Worm (Caenorhabditis elegans) whole organism, early embryonic: ENCODE data around the gene str-55.

Source experiments
- B0310.2 ChIP-seq: sonication (generic microtip); optimal IDR thresholded peaks from 2 replicates; lab custom pipeline; 2016; ENCODE audit warnings: mild to moderate bottlenecking, missing genetic modification characterization, missing compliant biosample characterization
- F13C5.2 ChIP-seq: sonication (generic microtip); optimal IDR thresholded peaks from 2 replicates; lab custom pipeline; 2017; ENCODE audit warnings: mild to moderate bottlenecking, missing genetic modification characterization, inconsistent platforms, missing compliant biosample characterization
- aly-1 ChIP-seq: sonication (generic microtip); optimal IDR thresholded peaks from 2 replicates; lab custom pipeline; 2016; ENCODE audit warnings: missing genetic modification characterization, missing compliant biosample characterization
- ama-1 ChIP-seq: fragments of 150-350 bp; optimal IDR thresholded peaks from 2 replicates; lab custom pipeline; 2014
- ceh-36 ChIP-seq: sonication (generic microtip); optimal IDR thresholded peaks from 2 replicates; lab custom pipeline; 2016; ENCODE audit warnings: missing genetic modification characterization, inconsistent platforms, missing compliant biosample characterization
- ets-7 ChIP-seq: sonication (generic microtip); optimal IDR thresholded peaks from 2 replicates; lab custom pipeline; 2016; ENCODE audit warnings: missing genotype, missing genetic modification characterization, missing compliant biosample characterization
- flt-1 ChIP-seq: fragments of 200-800 bp; sonication (Bioruptor generic); IDR thresholded peaks from 2 replicates; pipeline ENCODE4 v1.3.6; 2022; ENCODE audit warnings: missing genetic modification characterization, missing compliant biosample characterization
- hmbx-1 ChIP-seq: sonication (generic microtip); optimal IDR thresholded peaks from 2 replicates; lab custom pipeline; 2016; ENCODE audit warnings: mild to moderate bottlenecking, missing genetic modification characterization, missing compliant biosample characterization
- pes-1 ChIP-seq: fragments of 200-800 bp; sonication (Bioruptor generic); IDR thresholded peaks from 2 replicates; pipeline ENCODE4 v1.3.6; 2022; ENCODE audit warnings: missing genetic modification reagents, missing genetic modification characterization, missing compliant biosample characterization
- scrt-1 ChIP-seq: fragments of 200-800 bp; sonication (Bioruptor generic); IDR thresholded peaks from 2 replicates; pipeline ENCODE4 v1.3.6; 2022; ENCODE audit warnings: missing genetic modification characterization, missing compliant biosample characterization
- sea-1 ChIP-seq: fragments of 200-800 bp; sonication (Bioruptor generic); conservative IDR thresholded peaks from 2 replicates; pipeline ENCODE4 v1.3.6; 2022; ENCODE audit warnings: missing genetic modification characterization, missing compliant biosample characterization
- tbx-11 ChIP-seq: fragments of 200-800 bp; sonication (Bioruptor generic); IDR thresholded peaks from 2 replicates; pipeline ENCODE4 v1.3.6; 2022; ENCODE audit warnings: missing genetic modification characterization, missing compliant biosample characterization
- tbx-37 ChIP-seq: fragments of 200-800 bp; sonication (Bioruptor generic); conservative IDR thresholded peaks from 2 replicates; pipeline ENCODE4 v1.3.6; 2022; ENCODE audit warnings: missing genetic modification reagents, missing genetic modification characterization, missing compliant biosample characterization
- tra-4 ChIP-seq: sonication (generic microtip); optimal IDR thresholded peaks from 2 replicates; lab custom pipeline; 2017; ENCODE audit warnings: missing genetic modification characterization, missing compliant biosample characterization

ce11 chrV:16367575-16367974 lies 49.3 kb downstream of the str-55 start, which contains the start of gene W08G11.3:
- no peak for TF ChIP-seq hmbx-1 (tag; lab: Kevin White, UChicago)
- no peak for TF ChIP-seq tbx-11 (GFP tag; lab: Robert Waterston, UW)
- no peak for TF ChIP-seq flt-1 (GFP tag; lab: Robert Waterston, UW)
- peak; percentile 56 for TF ChIP-seq ama-1 (lab: Kevin White, UChicago)
- no peak for TF ChIP-seq tra-4 (tag; lab: Kevin White, UChicago)
- no peak for TF ChIP-seq B0310.2 (tag; lab: Kevin White, UChicago)
- TF ChIP-seq ets-7 (tag; lab: Kevin White, UChicago) = no peak
- no peak for TF ChIP-seq pes-1
- TF ChIP-seq ceh-36 (tag; lab: Kevin White, UChicago) = no peak
- TF ChIP-seq tbx-37 = no peak
- no peak for TF ChIP-seq sea-1 (GFP tag; lab: Robert Waterston, UW)
- TF ChIP-seq scrt-1 (GFP tag; lab: Robert Waterston, UW) = no peak
- TF ChIP-seq aly-1 (tag; lab: Kevin White, UChicago) = no peak
- TF ChIP-seq F13C5.2 = no peak
